Worm (Caenorhabditis elegans) whole organism, L2 larva: Measurements from ENCODE around the gene R05H10.1.

ENCODE experiments used
- C34F6.9 ChIP-seq: fragments of 150-350 bp; optimal IDR thresholded peaks from 2 replicates; lab custom pipeline; 2014; ENCODE audit warnings: missing biosample characterization, missing genetic modification characterization
- R02D3.7 ChIP-seq: fragments of 150-350 bp; optimal IDR thresholded peaks from 2 replicates; lab custom pipeline; 2014; ENCODE audit warnings: missing biosample characterization, missing genetic modification characterization
- Y55F3AM.14 ChIP-seq: fragments of 200-800 bp; sonication (Bioruptor generic); optimal IDR thresholded peaks from 2 replicates; lab custom pipeline; 2018; ENCODE audit warnings: mild to moderate bottlenecking, missing genetic modification characterization, missing compliant biosample characterization
- ZK546.5 ChIP-seq: sonication (generic microtip); optimal IDR thresholded peaks from 2 replicates; lab custom pipeline; 2017; ENCODE audit warnings: missing biosample characterization, missing genetic modification characterization
- aly-2 ChIP-seq: fragments of 150-350 bp; optimal IDR thresholded peaks from 2 replicates; lab custom pipeline; 2014; ENCODE audit warnings: missing biosample characterization, missing genetic modification characterization
- ama-1 ChIP-seq: fragments of 150-350 bp; optimal IDR thresholded peaks from 2 replicates; lab custom pipeline; 2018; ENCODE audit warnings: inconsistent platforms
- blmp-1 ChIP-seq: sonication (generic microtip); optimal IDR thresholded peaks from 2 replicates; lab custom pipeline; 2017; ENCODE audit warnings: missing genetic modification characterization, mild to moderate bottlenecking, missing compliant biosample characterization, antibody characterized with exemption, moderate library complexity; ENCODE audit not compliant: insufficient read depth
- ceh-82 ChIP-seq: fragments of 150-350 bp; optimal IDR thresholded peaks from 2 replicates; lab custom pipeline; 2014; ENCODE audit warnings: missing biosample characterization, missing genetic modification characterization
- crh-2 ChIP-seq: sonication (generic microtip); optimal IDR thresholded peaks from 2 replicates; lab custom pipeline; 2017; ENCODE audit warnings: missing biosample characterization, missing genetic modification characterization
- egl-27 ChIP-seq: sonication (generic microtip); optimal IDR thresholded peaks from 3 replicates; lab custom pipeline; 2017; ENCODE audit warnings: missing biosample characterization, missing genetic modification reagents, missing genetic modification characterization
- elt-3 ChIP-seq: sonication (generic microtip); optimal IDR thresholded peaks from 2 replicates; lab custom pipeline; 2017; ENCODE audit warnings: missing biosample characterization, missing genetic modification characterization
- fos-1 ChIP-seq: fragments of 150-350 bp; optimal IDR thresholded peaks from 2 replicates; lab custom pipeline; 2014; ENCODE audit warnings: missing biosample characterization, missing genetic modification characterization
- lin-11 ChIP-seq: fragments of 150-350 bp; sonication (generic microtip); optimal IDR thresholded peaks from 2 replicates; lab custom pipeline; 2014; ENCODE audit warnings: missing biosample characterization, missing genetic modification characterization, inconsistent platforms, mixed read lengths
- lin-13 ChIP-seq: fragments of 150-350 bp; optimal IDR thresholded peaks from 2 replicates; lab custom pipeline; 2014; ENCODE audit warnings: missing biosample characterization, missing genetic modification reagents, missing genetic modification characterization
- lin-39 ChIP-seq: fragments of 150-350 bp; optimal IDR thresholded peaks from 2 replicates; lab custom pipeline; 2014; ENCODE audit warnings: missing biosample characterization, missing genetic modification reagents, missing genetic modification characterization
- lsy-2 ChIP-seq, 2 experiments: fragments of 150-350 bp in 1 of 2; sonication (generic microtip) in 1 of 2; optimal IDR thresholded peaks; 2 replicates each; lab custom pipeline; 2014 to 2017; ENCODE audit warnings: missing biosample characterization in 2 of 2, missing genetic modification characterization in 2 of 2
- mab-5 ChIP-seq: fragments of 150-350 bp; optimal IDR thresholded peaks from 2 replicates; lab custom pipeline; 2014; ENCODE audit warnings: missing biosample characterization, missing genetic modification characterization
- mbf-1 ChIP-seq: sonication (generic microtip); optimal IDR thresholded peaks from 2 replicates; lab custom pipeline; 2017; ENCODE audit warnings: missing biosample characterization, missing genetic modification characterization
- mdl-1 ChIP-seq, 2 experiments: fragments of 150-350 bp in 1 of 2; sonication (generic microtip) in 1 of 2; optimal IDR thresholded peaks; 2 replicates each; lab custom pipeline; 2017; ENCODE audit warnings: missing biosample characterization in 2 of 2, missing genetic modification characterization in 2 of 2
- nhr-10 ChIP-seq: sonication (generic microtip); optimal IDR thresholded peaks from 2 replicates; lab custom pipeline; 2017; ENCODE audit warnings: missing biosample characterization, missing genetic modification characterization
- nhr-11 ChIP-seq: fragments of 150-350 bp; optimal IDR thresholded peaks from 2 replicates; lab custom pipeline; 2014; ENCODE audit warnings: missing biosample characterization, missing genetic modification characterization
- nhr-129 ChIP-seq: fragments of 150-350 bp; optimal IDR thresholded peaks from 2 replicates; lab custom pipeline; 2014; ENCODE audit warnings: missing biosample characterization, missing genetic modification characterization
- nhr-23 ChIP-seq: fragments of 150-350 bp; optimal IDR thresholded peaks from 2 replicates; lab custom pipeline; 2014; ENCODE audit warnings: missing biosample characterization, missing genetic modification reagents, missing genetic modification characterization
- nhr-237 ChIP-seq: fragments of 150-350 bp; optimal IDR thresholded peaks from 2 replicates; lab custom pipeline; 2014; ENCODE audit warnings: missing biosample characterization, missing genetic modification characterization
- nhr-6 ChIP-seq: fragments of 150-350 bp; optimal IDR thresholded peaks from 2 replicates; lab custom pipeline; 2014; ENCODE audit warnings: missing biosample characterization, missing genetic modification characterization
- nhr-77 ChIP-seq: fragments of 150-350 bp; optimal IDR thresholded peaks from 2 replicates; lab custom pipeline; 2014; ENCODE audit warnings: missing biosample characterization, missing genetic modification characterization
- skn-1 ChIP-seq: sonication (generic microtip); optimal IDR thresholded peaks from 2 replicates; lab custom pipeline; 2017; ENCODE audit warnings: missing biosample characterization, missing genetic modification characterization
- sma-3 ChIP-seq: sonication (generic microtip); optimal IDR thresholded peaks from 2 replicates; lab custom pipeline; 2016; ENCODE audit warnings: missing genetic modification reagents, missing genetic modification characterization, missing compliant biosample characterization
- sma-9 ChIP-seq, 2 experiments: fragments of 150-350 bp in 1 of 2; sonication (generic microtip) in 1 of 2; optimal IDR thresholded peaks; 2 replicates each; lab custom pipeline; 2014 to 2016; ENCODE audit warnings: missing genetic modification characterization in 2 of 2, mild to moderate bottlenecking in 1 of 2, missing biosample characterization in 1 of 2, missing compliant biosample characterization in 1 of 2, missing genetic modification reagents in 1 of 2, moderate library complexity in 1 of 2
- snpc-4 ChIP-seq: fragments of 150-350 bp; optimal IDR thresholded peaks from 2 replicates; lab custom pipeline; 2014; ENCODE audit warnings: missing biosample characterization, missing genetic modification characterization
- unc-39 ChIP-seq: fragments of 150-350 bp; optimal IDR thresholded peaks from 2 replicates; lab custom pipeline; 2014; ENCODE audit warnings: missing biosample characterization, missing genetic modification characterization
- unc-55 ChIP-seq: fragments of 150-350 bp; sonication (generic microtip); optimal IDR thresholded peaks from 3 replicates; lab custom pipeline; 2014; ENCODE audit warnings: missing biosample characterization, missing genetic modification reagents, missing genetic modification characterization
- zag-1 ChIP-seq: fragments of 150-350 bp; optimal IDR thresholded peaks from 2 replicates; lab custom pipeline; 2014; ENCODE audit warnings: missing biosample characterization, missing genetic modification characterization
- ztf-11 ChIP-seq: sonication (generic microtip); optimal IDR thresholded peaks from 2 replicates; lab custom pipeline; 2017; ENCODE audit warnings: missing biosample characterization, missing genetic modification characterization
- ztf-4 ChIP-seq: fragments of 150-350 bp; optimal IDR thresholded peaks from 2 replicates; lab custom pipeline; 2014; ENCODE audit warnings: missing biosample characterization, missing genetic modification characterization

The R05H10.1 gene

ce11 chrII:14869644-14870043 lies 18.0 kb downstream of the R05H10.1 start, which contains the start of gene R05H10.3:
R05H10.3 (plus strand) TSS chrII:14869944.
- no peak for TF ChIP-seq nhr-237
- no peak for TF ChIP-seq ztf-4
- no peak for TF ChIP-seq lsy-2 (tag; optimal IDR thresholded peaks at IDR 0.05; lab: Kevin White, UChicago)
- no peak for TF ChIP-seq sma-9 (GFP tag; optimal IDR thresholded peaks at IDR 0.05; lab: Kevin White, UChicago)
- no peak for TF ChIP-seq sma-9 (tag; optimal IDR thresholded peaks at IDR 0.05; lab: Kevin White, UChicago)
- TF ChIP-seq Y55F3AM.14 (GFP tag; lab: Kevin White, UChicago): no peak
- no peak for TF ChIP-seq elt-3 (tag; lab: Kevin White, UChicago)
- TF ChIP-seq C34F6.9 (tag; lab: Kevin White, UChicago): no peak
- no peak for TF ChIP-seq nhr-10 (tag; lab: Kevin White, UChicago)
- TF ChIP-seq ztf-11 (tag; lab: Kevin White, UChicago): no peak
- TF ChIP-seq crh-2 (tag; lab: Kevin White, UChicago): no peak
- no peak for TF ChIP-seq lin-11 (tag; lab: Kevin White, UChicago)
- no peak for TF ChIP-seq unc-55 (GFP tag; lab: Kevin White, UChicago)

- TF ChIP-seq mbf-1 (tag; lab: Kevin White, UChicago) (no peak), R02D3.7 (tag; lab: Kevin White, UChicago) (no peak), sma-3 (GFP tag; lab: Kevin White, UChicago) (no peak), nhr-129 (tag; lab: Kevin White, UChicago) (no peak), fos-1 (no peak), zag-1 (tag; lab: Kevin White, UChicago) (no peak), ama-1 (no peak), mab-5 (tag; lab: Kevin White, UChicago) (no peak), ztf-11 (tag; lab: Kevin White, UChicago) (no peak)
Observed at ce11 chrII:14876737-14877203, 25.2 kb downstream of the R05H10.1 start, which contains the start of gene Y53F4A.2. Y53F4A.2 (minus strand) TSS chrII:14877153.

ce11 chrII:14892515-14892914 lies 40.9 kb downstream of the R05H10.1 start:
- TF ChIP-seq nhr-11 (tag; lab: Kevin White, UChicago) (no peak), nhr-77 (tag; lab: Kevin White, UChicago) (no peak), ceh-82 (tag; lab: Kevin White, UChicago) (no peak), skn-1 (tag; lab: Kevin White, UChicago) (no peak), unc-55 (GFP tag; lab: Kevin White, UChicago) (no peak)

- no peak for TF ChIP-seq ZK546.5 (tag; lab: Kevin White, UChicago)
- TF ChIP-seq blmp-1 (tag; lab: Kevin White, UChicago): no peak
- TF ChIP-seq mbf-1 (tag; lab: Kevin White, UChicago): no peak
- no peak for TF ChIP-seq lin-13 (GFP tag; lab: Kevin White, UChicago)
- no peak for TF ChIP-seq lsy-2 (tag; optimal IDR thresholded peaks at IDR 0.05; lab: Kevin White, UChicago)
- no peak for TF ChIP-seq snpc-4 (tag; lab: Kevin White, UChicago)
- no peak for TF ChIP-seq crh-2 (tag; lab: Kevin White, UChicago)
- TF ChIP-seq nhr-237: no peak
- no peak for TF ChIP-seq egl-27 (tag; lab: Kevin White, UChicago)
- TF ChIP-seq zag-1 (tag; lab: Kevin White, UChicago): no peak
Observed at ce11 chrII:14896503-14896902, 44.9 kb downstream of the R05H10.1 start.

ce11 chrII:14902193-14902592 lies 50.6 kb downstream of the R05H10.1 start, which contains the start of gene cog-1:
cog-1 (plus strand) TSS chrII:14902493.
- TF ChIP-seq mbf-1 (tag; lab: Kevin White, UChicago) (no peak), crh-2 (tag; lab: Kevin White, UChicago) (no peak), nhr-10 (tag; lab: Kevin White, UChicago) (no peak), nhr-23 (tag; lab: Kevin White, UChicago) (no peak), nhr-6 (tag; lab: Kevin White, UChicago) (no peak), aly-2 (tag; lab: Kevin White, UChicago) (no peak), unc-39 (tag; lab: Kevin White, UChicago) (no peak), lin-39 (tag; lab: Kevin White, UChicago) (no peak), mdl-1 (tag; optimal IDR thresholded peaks at IDR 0.05; lab: Kevin White, UChicago) (no peak), nhr-77 (tag; lab: Kevin White, UChicago) (no peak), R02D3.7 (tag; lab: Kevin White, UChicago) (no peak), blmp-1 (tag; lab: Kevin White, UChicago) (no peak), sma-9 (GFP tag; optimal IDR thresholded peaks at IDR 0.05; lab: Kevin White, UChicago) (no peak), sma-9 (tag; optimal IDR thresholded peaks at IDR 0.05; lab: Kevin White, UChicago) (no peak), fos-1 (no peak)
